Worm (Caenorhabditis elegans): ENCODE data around the gene npr-31.

The npr-31 gene

ce11 chrII:7122661-7123418 is 21.6 kb upstream of the npr-31 start, which contains the start of gene F10E7.11:
Gene F10E7.11, minus strand, starts transcription at chrII:7122892.
- no peak for TF ChIP-seq pha-2 (tag; optimal IDR thresholded peaks at IDR 0.05)
- TF ChIP-seq ref-2 (tag; optimal IDR thresholded peaks at IDR 0.05) = peak; percentile 23
- no peak for TF ChIP-seq hlh-30 (tag; optimal IDR thresholded peaks at IDR 0.05; ENCODE audit: insufficient read depth)
- peak; percentile 9 for TF ChIP-seq C08G9.2 (tag; optimal IDR thresholded peaks at IDR 0.05)
- no peak for TF ChIP-seq odd-2 (tag; optimal IDR thresholded peaks at IDR 0.05)
- TF ChIP-seq C38D4.7 (GFP tag; optimal IDR thresholded peaks at IDR 0.05) = no peak
- no peak for TF ChIP-seq ttx-3 (tag; optimal IDR thresholded peaks at IDR 0.05)
- no peak for TF ChIP-seq che-1 (tag; optimal IDR thresholded peaks at IDR 0.05)
- no peak for TF ChIP-seq ets-4 (tag; optimal IDR thresholded peaks at IDR 0.05)
- TF ChIP-seq unc-3 (GFP tag; conservative IDR thresholded peaks at IDR 0.05) = no peak
- no peak for TF ChIP-seq unc-3 (tag; optimal IDR thresholded peaks at IDR 0.05)
- TF ChIP-seq ceh-31 (tag; optimal IDR thresholded peaks at IDR 0.05) = peak; percentile 25
- peak; percentile 59 for TF ChIP-seq tbx-2 (tag; optimal IDR thresholded peaks at IDR 0.05)
- TF ChIP-seq ceh-34 (tag; optimal IDR thresholded peaks at IDR 0.05) = peak; percentile 16
- no peak for TF ChIP-seq lim-6 (tag; optimal IDR thresholded peaks at IDR 0.05)
- TF ChIP-seq dve-1 (tag; optimal IDR thresholded peaks at IDR 0.05) = no peak
- TF ChIP-seq unc-42 (tag; optimal IDR thresholded peaks at IDR 0.05) = no peak
- peak; percentile 29 for TF ChIP-seq zip-5 (tag; optimal IDR thresholded peaks at IDR 0.05)
- TF ChIP-seq T23F11.4 (GFP tag; optimal IDR thresholded peaks at IDR 0.05) = no peak
- TF ChIP-seq nfya-1 (tag; optimal IDR thresholded peaks at IDR 0.05) = no peak
- no peak for TF ChIP-seq ceh-2 (tag; optimal IDR thresholded peaks at IDR 0.05)

ce11 chrII:7126457-7126856 is 17.9 kb upstream of the npr-31 start, which contains the start of gene F10E7.1:
Gene F10E7.1, plus strand, starts transcription at chrII:7126757.
- no peak for TF ChIP-seq ceh-14 (tag; optimal IDR thresholded peaks at IDR 0.05)
- TF ChIP-seq ahr-1 (tag; optimal IDR thresholded peaks at IDR 0.05) = no peak
- no peak for TF ChIP-seq tbx-7 (tag; optimal IDR thresholded peaks at IDR 0.05)
- no peak for TF ChIP-seq zip-5 (tag; optimal IDR thresholded peaks at IDR 0.05)
- TF ChIP-seq ceh-18 (tag; optimal IDR thresholded peaks at IDR 0.05) = no peak
- TF ChIP-seq ceh-48 (tag; optimal IDR thresholded peaks at IDR 0.05) = no peak

- no peak for TF ChIP-seq hlh-30 (tag; optimal IDR thresholded peaks at IDR 0.05; ENCODE audit: insufficient read depth)
- no peak for TF ChIP-seq ztf-16 (tag; optimal IDR thresholded peaks at IDR 0.05)
- peak; percentile 4 for TF ChIP-seq nfya-1 (tag; optimal IDR thresholded peaks at IDR 0.05)
Observed at ce11 chrII:7131871-7132693, 12.3 kb upstream of the npr-31 start, which contains the start of the genes T07F8.4 and gld-3. Gene T07F8.4, minus strand, starts transcription at chrII:7132032. Gene gld-3, plus strand, starts transcription at chrII:7132643.

ce11 chrII:7139064-7139463 is 5.3 kb upstream of the npr-31 start:
- no peak for TF ChIP-seq dve-1 (tag; optimal IDR thresholded peaks at IDR 0.05)
- TF ChIP-seq elt-2 (tag; optimal IDR thresholded peaks at IDR 0.05) = peak; percentile 74

- TF ChIP-seq ceh-18 (tag; optimal IDR thresholded peaks at IDR 0.05) = no peak
- TF ChIP-seq pha-2 (tag; optimal IDR thresholded peaks at IDR 0.05) = no peak
- TF ChIP-seq unc-42 (tag; optimal IDR thresholded peaks at IDR 0.05) = no peak
Observed at ce11 chrII:7146240-7146639, 1.8 kb downstream of the npr-31 start.

- TF ChIP-seq elt-4 (tag; optimal IDR thresholded peaks at IDR 0.05) = no peak
- TF ChIP-seq C08G9.2 (tag; optimal IDR thresholded peaks at IDR 0.05) = no peak
Observed at ce11 chrII:7147550-7147949, 3.1 kb downstream of the npr-31 start.

Data from whole organism, late embryonic.